Fruit fly (Drosophila melanogaster) whole organism, embryonic: ENCODE measurements around the gene CG9391.

Experiments
- Abd-B ChIP-seq: fragments of 200-800 bp; sonication (Bioruptor generic); optimal IDR thresholded peaks from 2 replicates; lab custom pipeline; 2018; ENCODE audit warnings: missing biosample characterization, mild to moderate bottlenecking, missing genetic modification characterization, moderate library complexity
- Adf1 ChIP-seq: fragments of 200-800 bp; sonication (Bioruptor generic); IDR thresholded peaks from 2 replicates; pipeline ENCODE4 v1.3.6; 2022; ENCODE audit warnings: missing biosample characterization, missing genetic modification characterization
- CG1024 ChIP-seq: fragments of 200-800 bp; sonication (Bioruptor generic); IDR thresholded peaks from 2 replicates; pipeline ENCODE4 v1.3.6; 2022; ENCODE audit warnings: missing biosample characterization, missing genetic modification characterization
- CG11085 ChIP-seq: fragments of 200-800 bp; sonication (Bioruptor generic); IDR thresholded peaks from 2 replicates; pipeline ENCODE4 v1.3.6; 2022; ENCODE audit warnings: missing biosample characterization, missing genetic modification characterization
- CG11093 ChIP-seq: fragments of 200-800 bp; sonication (Bioruptor generic); IDR thresholded peaks from 3 replicates; pipeline ENCODE4 v1.3.6; 2022; ENCODE audit warnings: missing biosample characterization, missing genetic modification characterization
- CG11504 ChIP-seq: fragments of 200-800 bp; sonication (Bioruptor generic); optimal IDR thresholded peaks from 3 replicates; lab custom pipeline; 2019; ENCODE audit warnings: missing biosample characterization, mild to moderate bottlenecking, missing genetic modification characterization, moderate library complexity
- CG12942 ChIP-seq: fragments of 200-800 bp; sonication (Bioruptor generic); optimal IDR thresholded peaks from 3 replicates; lab custom pipeline; 2016; ENCODE audit warnings: missing biosample characterization, missing genetic modification characterization
- CG14050 ChIP-seq: fragments of 200-800 bp; sonication (Bioruptor generic); IDR thresholded peaks from 3 replicates; pipeline ENCODE4 v1.3.6; 2022; ENCODE audit warnings: missing biosample characterization, missing genetic modification characterization
- CG15514 ChIP-seq: fragments of 200-800 bp; sonication (Bioruptor generic); optimal IDR thresholded peaks from 3 replicates; lab custom pipeline; 2017; ENCODE audit warnings: missing biosample characterization, missing genetic modification characterization, mild to moderate bottlenecking, moderate library complexity, missing genetic modification reagents
- CG17361 ChIP-seq: fragments of 200-800 bp; sonication (Bioruptor generic); IDR thresholded peaks from 3 replicates; pipeline ENCODE4 v1.3.6; 2022; ENCODE audit warnings: missing biosample characterization, missing genetic modification characterization
- CG18262 ChIP-seq: fragments of 200-800 bp; optimal IDR thresholded peaks from 3 replicates; lab custom pipeline; 2019; ENCODE audit warnings: missing biosample characterization, mild to moderate bottlenecking, missing genetic modification characterization, moderate library complexity
- CG18476 ChIP-seq: fragments of 200-800 bp; sonication (Bioruptor generic); optimal IDR thresholded peaks from 2 replicates; lab custom pipeline; 2016; ENCODE audit warnings: missing biosample characterization, mild to moderate bottlenecking, missing genetic modification characterization
- CG2116 ChIP-seq: fragments of 200-800 bp; sonication (Bioruptor generic); optimal IDR thresholded peaks from 3 replicates; lab custom pipeline; 2018; ENCODE audit warnings: missing biosample characterization, mild to moderate bottlenecking, missing genetic modification characterization
- CG31224 ChIP-seq: fragments of 200-800 bp; sonication (Bioruptor generic); IDR thresholded peaks from 2 replicates; pipeline ENCODE4 v1.3.6; 2022; ENCODE audit warnings: missing biosample characterization, missing genetic modification characterization
- CG31441 ChIP-seq: fragments of 200-800 bp; sonication (Bioruptor generic); IDR thresholded peaks from 2 replicates; pipeline ENCODE4 v1.3.6; 2022; ENCODE audit warnings: missing biosample characterization, missing genetic modification characterization
- CG3163 ChIP-seq: fragments of 200-800 bp; sonication (Bioruptor generic); optimal IDR thresholded peaks from 3 replicates; lab custom pipeline; 2016; ENCODE audit warnings: missing biosample characterization, missing genetic modification characterization
- CG4424 ChIP-seq: fragments of 200-800 bp; sonication (Bioruptor generic); optimal IDR thresholded peaks from 3 replicates; lab custom pipeline; 2016; ENCODE audit warnings: missing biosample characterization, missing genetic modification characterization
- CG5180 ChIP-seq: fragments of 200-800 bp; sonication (Bioruptor generic); optimal IDR thresholded peaks from 3 replicates; lab custom pipeline; 2017; ENCODE audit warnings: missing biosample characterization, missing genetic modification characterization, mild to moderate bottlenecking, moderate library complexity, missing genetic modification reagents
- CG6175 ChIP-seq: fragments of 200-800 bp; sonication (Bioruptor generic); IDR thresholded peaks from 3 replicates; pipeline ENCODE4 v1.3.6; 2022; ENCODE audit warnings: missing biosample characterization, missing genetic modification characterization
- CG6854 ChIP-seq: fragments of 200-800 bp; sonication (Bioruptor generic); optimal IDR thresholded peaks from 3 replicates; lab custom pipeline; 2017; ENCODE audit warnings: missing biosample characterization, mild to moderate bottlenecking, missing genetic modification characterization
- CG7786 ChIP-seq: fragments of 200-800 bp; sonication (Bioruptor generic); optimal IDR thresholded peaks from 2 replicates; lab custom pipeline; 2016; ENCODE audit warnings: missing biosample characterization, missing genetic modification characterization
- CG8924 ChIP-seq: fragments of 200-800 bp; optimal IDR thresholded peaks from 3 replicates; lab custom pipeline; 2019; ENCODE audit warnings: missing biosample characterization, mild to moderate bottlenecking, missing genetic modification characterization, moderate library complexity
- CG9609 ChIP-seq: fragments of 200-800 bp; sonication (Bioruptor generic); optimal IDR thresholded peaks from 3 replicates; lab custom pipeline; 2016; ENCODE audit warnings: missing biosample characterization, missing genetic modification characterization
- CG9797 ChIP-seq: fragments of 200-800 bp; sonication (Bioruptor generic); optimal IDR thresholded peaks from 3 replicates; lab custom pipeline; 2018; ENCODE audit warnings: missing biosample characterization, mild to moderate bottlenecking, missing genetic modification characterization
- HLHmδ ChIP-seq: fragments of 200-800 bp; sonication (Bioruptor generic); optimal IDR thresholded peaks from 2 replicates; lab custom pipeline; 2018; ENCODE audit warnings: missing biosample characterization, mild to moderate bottlenecking, missing genetic modification characterization, moderate library complexity
- Hand ChIP-seq: fragments of 200-800 bp; sonication (Bioruptor generic); optimal IDR thresholded peaks from 2 replicates; lab custom pipeline; 2017; ENCODE audit warnings: mild to moderate bottlenecking, missing biosample characterization, missing genetic modification reagents, missing genetic modification characterization
- Lim3 ChIP-seq: fragments of 200-800 bp; sonication (Bioruptor generic); IDR thresholded peaks from 2 replicates; pipeline ENCODE4 v1.3.6; 2022; ENCODE audit warnings: missing biosample characterization, missing genetic modification characterization
- Rfx ChIP-seq: fragments of 200-800 bp; sonication (Bioruptor generic); IDR thresholded peaks from 2 replicates; pipeline ENCODE4 v1.3.6; 2022; ENCODE audit warnings: missing biosample characterization, missing genetic modification characterization
- ap ChIP-seq: fragments of 200-800 bp; sonication (Bioruptor generic); IDR thresholded peaks from 2 replicates; pipeline ENCODE4 v1.3.6; 2022; ENCODE audit warnings: missing biosample characterization, missing genetic modification characterization
- ash1 ChIP-seq: fragments of 200-800 bp; sonication (Bioruptor generic); optimal IDR thresholded peaks from 2 replicates; lab custom pipeline; 2018; ENCODE audit warnings: missing biosample characterization, mild to moderate bottlenecking, missing genetic modification characterization
- bbx ChIP-seq: fragments of 200-800 bp; sonication (Bioruptor generic); IDR thresholded peaks from 2 replicates; pipeline ENCODE4 v1.3.6; 2022; ENCODE audit warnings: missing biosample characterization, missing genetic modification characterization; ENCODE audit not compliant: partially characterized antibody
- bcd ChIP-seq: fragments of 200-800 bp; sonication (Bioruptor generic); optimal IDR thresholded peaks from 2 replicates; lab custom pipeline; 2017; ENCODE audit warnings: missing biosample characterization, mild to moderate bottlenecking, missing genetic modification characterization
- croc ChIP-seq: fragments of 200-800 bp; sonication (Bioruptor generic); conservative IDR thresholded peaks from 3 replicates; pipeline ENCODE4 v1.3.6; 2022; ENCODE audit warnings: missing biosample characterization, missing genetic modification characterization
- dysf ChIP-seq: fragments of 200-800 bp; sonication (Bioruptor generic); IDR thresholded peaks from 3 replicates; pipeline ENCODE4 v1.3.6; 2022; ENCODE audit warnings: missing biosample characterization, missing genetic modification characterization
- ems ChIP-seq: fragments of 200-800 bp; sonication (Bioruptor generic); optimal IDR thresholded peaks from 3 replicates; lab custom pipeline; 2016; ENCODE audit warnings: missing biosample characterization, missing genetic modification characterization
- eyg ChIP-seq: fragments of 200-800 bp; sonication (Bioruptor generic); optimal IDR thresholded peaks from 3 replicates; lab custom pipeline; 2016; ENCODE audit warnings: missing biosample characterization, missing genetic modification characterization
- gcm ChIP-seq: fragments of 200-800 bp; sonication (Bioruptor generic); optimal IDR thresholded peaks from 2 replicates; lab custom pipeline; 2019; ENCODE audit warnings: missing biosample characterization, mild to moderate bottlenecking, missing genetic modification characterization, moderate library complexity
- gt ChIP-seq: fragments of 200-800 bp; sonication (Bioruptor generic); IDR thresholded peaks from 2 replicates; pipeline ENCODE4 v1.3.6; 2022; ENCODE audit warnings: missing biosample characterization, missing genetic modification characterization
- ken ChIP-seq: fragments of 200-800 bp; sonication (Bioruptor generic); IDR thresholded peaks from 3 replicates; pipeline ENCODE4 v1.3.6; 2022; ENCODE audit warnings: missing biosample characterization, missing genetic modification characterization
- lab ChIP-seq: fragments of 200-800 bp; sonication (Bioruptor generic); optimal IDR thresholded peaks from 3 replicates; lab custom pipeline; 2017; ENCODE audit warnings: missing biosample characterization, missing genetic modification characterization, mild to moderate bottlenecking, moderate library complexity, missing genetic modification reagents
- luna ChIP-seq: fragments of 200-800 bp; sonication (Bioruptor generic); optimal IDR thresholded peaks from 2 replicates; lab custom pipeline; 2016; ENCODE audit warnings: missing biosample characterization, missing genetic modification characterization
- nmo ChIP-seq: fragments of 200-800 bp; sonication (Bioruptor generic); optimal IDR thresholded peaks from 2 replicates; lab custom pipeline; 2018; ENCODE audit warnings: missing biosample characterization, mild to moderate bottlenecking, missing genetic modification characterization, moderate library complexity
- prd ChIP-seq, 3 experiments: fragments of >200 bp in 2 of 3; fragments of 200-800 bp in 1 of 3; sonication (Bioruptor generic) in 1 of 3; optimal IDR thresholded peaks in 2 of 3; IDR thresholded peaks in 1 of 3; 2 replicates in 2 of 3; 3 replicates in 1 of 3; pipeline versions ENCODE4 v1.3.6 to Lab custom; 2017 to 2022; ENCODE audit warnings: missing biosample characterization in 1 of 3, missing genetic modification characterization in 1 of 3
- psq ChIP-seq: fragments of 200-800 bp; sonication (Bioruptor generic); optimal IDR thresholded peaks from 2 replicates; lab custom pipeline; 2017; ENCODE audit warnings: missing biosample characterization, missing genetic modification characterization
- row ChIP-seq: fragments of 200-800 bp; sonication (Bioruptor generic); IDR thresholded peaks from 3 replicates; pipeline ENCODE4 v1.3.6; 2022; ENCODE audit warnings: missing biosample characterization, missing genetic modification characterization
- sd ChIP-seq: fragments of 200-800 bp; sonication (Bioruptor generic); optimal IDR thresholded peaks from 3 replicates; lab custom pipeline; 2018; ENCODE audit warnings: missing biosample characterization, mild to moderate bottlenecking, missing genetic modification characterization, moderate library complexity
- sens-2 ChIP-seq: fragments of 200-800 bp; sonication (Bioruptor generic); IDR thresholded peaks from 2 replicates; pipeline ENCODE4 v1.3.6; 2022; ENCODE audit warnings: missing biosample characterization, missing genetic modification characterization
- sima ChIP-seq: fragments of 200-800 bp; sonication (Bioruptor generic); optimal IDR thresholded peaks from 2 replicates; lab custom pipeline; 2016; ENCODE audit warnings: missing biosample characterization, missing genetic modification characterization
- tio ChIP-seq: fragments of 200-800 bp; sonication (Bioruptor generic); optimal IDR thresholded peaks from 2 replicates; lab custom pipeline; 2017; ENCODE audit warnings: missing biosample characterization, missing genetic modification characterization, inconsistent platforms
- trh ChIP-seq: fragments of 200-800 bp; sonication (Bioruptor generic); optimal IDR thresholded peaks from 2 replicates; lab custom pipeline; 2016; ENCODE audit warnings: missing biosample characterization, missing genetic modification characterization
- zen ChIP-seq: fragments of 200-800 bp; sonication (Bioruptor generic); optimal IDR thresholded peaks from 3 replicates; lab custom pipeline; 2018; ENCODE audit warnings: missing biosample characterization, mild to moderate bottlenecking, missing genetic modification characterization, moderate library complexity

CG9391 gene

DNA sequence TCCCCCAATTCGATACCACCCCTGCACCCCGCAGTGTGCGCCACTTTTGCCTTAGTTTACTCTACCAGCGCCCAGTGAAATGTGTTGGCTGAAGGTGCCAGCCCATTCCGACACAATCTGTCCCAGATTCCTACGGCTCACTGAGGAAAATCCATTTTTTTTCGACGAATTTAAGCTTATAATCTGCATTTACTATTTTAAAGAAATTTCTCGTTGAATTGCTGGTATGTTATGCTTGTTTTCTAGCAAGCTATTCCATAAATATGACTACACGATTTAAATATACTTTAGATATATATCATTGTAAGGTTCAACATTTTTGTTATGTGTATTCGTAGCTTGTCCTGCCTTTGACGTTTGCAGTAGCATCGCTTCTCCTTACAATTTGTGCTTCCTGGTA lies 44.9 kb downstream of the CG9391 start (continued):
- no peak for TF ChIP-seq ash1 (GFP tag; lab: Kevin White, UChicago)
- 0 out of 3 replicates have a peak, but pooled peaks have one; percentile 27 for TF ChIP-seq dysf (GFP tag; lab: Robert Waterston, UW)
- TF ChIP-seq CG5180 (GFP tag; lab: Kevin White, UChicago), result no peak
- TF ChIP-seq CG11085 (GFP tag; lab: Robert Waterston, UW), result no peak
- TF ChIP-seq CG12942 (GFP tag; lab: Kevin White, UChicago), result no peak
- TF ChIP-seq row, result peak; percentile 17; the same call in 1 of the 3 replicates
- no peak for TF ChIP-seq sens-2
- TF ChIP-seq CG9797 (GFP tag; lab: Kevin White, UChicago), result no peak
- TF ChIP-seq psq (GFP tag; lab: Kevin White, UChicago), result no peak
- no peak for TF ChIP-seq CG8924
- no peak for TF ChIP-seq zen (tag; lab: Kevin White, UChicago)
- TF ChIP-seq ken, result no peak
- no peak for TF ChIP-seq bcd (GFP tag; lab: Kevin White, UChicago)
- TF ChIP-seq CG3163 (GFP tag; lab: Kevin White, UChicago), result no peak
- no peak for TF ChIP-seq tio
- no peak for TF ChIP-seq CG9609 (GFP tag; lab: Kevin White, UChicago)
- TF ChIP-seq gt (GFP tag; lab: Robert Waterston, UW), result no peak
- peak; percentile 4 for TF ChIP-seq CG4424 (GFP tag; lab: Kevin White, UChicago)
- no peak for TF ChIP-seq Lim3 (GFP tag; lab: Robert Waterston, UW)
- TF ChIP-seq CG18476 (GFP tag; lab: Kevin White, UChicago), result no peak
- TF ChIP-seq CG31224, result no peak
- no peak for TF ChIP-seq Abd-B
- TF ChIP-seq bbx, result no peak
- no peak for TF ChIP-seq Rfx (GFP tag; lab: Robert Waterston, UW)
- no peak for TF ChIP-seq gcm
- TF ChIP-seq ap (GFP tag; lab: Robert Waterston, UW), result no peak
- TF ChIP-seq CG7786 (GFP tag; lab: Kevin White, UChicago), result no peak
- no peak for TF ChIP-seq luna (GFP tag; lab: Kevin White, UChicago)
- no peak for TF ChIP-seq trh (GFP tag; lab: Kevin White, UChicago)
- no peak for TF ChIP-seq croc (GFP tag; lab: Robert Waterston, UW)
- TF ChIP-seq Adf1, result no peak
- no peak for TF ChIP-seq Hand (GFP tag; lab: Kevin White, UChicago)
- TF ChIP-seq ems (GFP tag; lab: Kevin White, UChicago), result no peak
- TF ChIP-seq CG17361, result 0 out of 3 replicates have a peak, but pooled peaks have one; percentile 18
- no peak for TF ChIP-seq prd (optimal IDR thresholded peaks at IDR 0.05; lab: Kevin White, UChicago)
- TF ChIP-seq prd (GFP tag; IDR thresholded peaks at IDR 0.05; lab: Robert Waterston, UW), result peak; percentile 17; the same call in 1 of the 3 replicates
- no peak for TF ChIP-seq CG14050
- TF ChIP-seq lab, result peak; percentile 5
- no peak for TF ChIP-seq CG6175
- no peak for TF ChIP-seq CG6854
- no peak for TF ChIP-seq CG2116
- peak; percentile 52 for TF ChIP-seq CG11504 (tag; lab: Kevin White, UChicago)
- no peak for TF ChIP-seq CG11093 (GFP tag; lab: Robert Waterston, UW)
- TF ChIP-seq CG18262 (tag; lab: Kevin White, UChicago), result peak; percentile 26
- TF ChIP-seq CG15514 (GFP tag; lab: Kevin White, UChicago), result no peak
- TF ChIP-seq CG1024, result no peak
- TF ChIP-seq CG31441, result peak; percentile 28; the same call in 1 of the 2 replicates
- TF ChIP-seq sd, result peak; percentile 91
- TF ChIP-seq nmo, result peak; percentile 3
- no peak for TF ChIP-seq eyg (GFP tag; lab: Kevin White, UChicago)
- TF ChIP-seq sima (GFP tag; lab: Kevin White, UChicago), result no peak
- no peak for TF ChIP-seq HLHmδ (GFP tag; lab: Kevin White, UChicago)
